Worm (Caenorhabditis elegans): ENCODE results near the gene srbc-39.

DNA sequence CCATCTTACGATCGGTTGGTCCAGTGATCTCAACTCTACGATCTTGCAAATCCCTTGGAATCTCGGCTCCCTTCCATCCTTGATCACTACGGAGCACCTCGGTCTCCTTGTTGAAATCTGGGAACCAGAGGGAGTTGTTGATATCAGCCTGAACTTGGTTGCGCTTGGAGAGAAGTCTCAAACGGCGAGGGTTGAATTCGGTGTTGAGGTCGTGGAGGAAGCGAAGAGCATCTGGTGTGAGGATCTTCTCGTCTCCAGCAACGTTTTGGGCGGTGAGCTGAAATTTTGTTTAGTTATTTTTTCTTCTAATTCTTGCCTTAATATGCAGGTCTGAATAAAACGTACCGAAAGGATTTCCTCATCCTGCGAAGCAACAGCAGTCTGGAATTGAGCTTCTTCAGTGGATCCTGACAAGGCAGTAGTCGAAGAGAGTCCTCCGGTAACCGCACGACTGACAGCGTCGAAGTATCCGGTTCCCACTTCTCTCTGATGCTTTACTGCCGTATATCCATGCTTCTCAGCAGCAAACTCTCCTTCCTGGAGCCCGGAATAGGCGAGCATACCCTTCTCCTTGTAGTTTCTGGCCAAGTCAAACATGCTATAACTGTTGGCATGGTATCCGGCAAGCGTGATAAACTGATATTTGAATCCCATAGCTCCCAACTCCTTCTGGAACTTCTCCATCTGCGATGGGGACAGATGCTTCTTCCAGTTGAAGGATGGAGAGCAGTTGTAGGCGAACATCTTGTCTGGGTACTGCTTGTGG is 17.1 kb downstream of the srbc-39 start:
- no peak for TF ChIP-seq him-1 (tag; optimal IDR thresholded peaks at IDR 0.05)
- no peak for TF ChIP-seq W03F9.2 (tag; optimal IDR thresholded peaks at IDR 0.05)

All from whole organism, L4/young adult.